Fruit fly (Drosophila melanogaster) whole organism, adult: Measurements from ENCODE around the gene CG42399.

Experiments
- CG11617 ChIP-seq: fragments of 200-800 bp; sonication (Bioruptor generic); optimal IDR thresholded peaks from 2 replicates; lab custom pipeline; 2017; ENCODE audit warnings: mild to moderate bottlenecking, missing biosample characterization, missing genetic modification reagents, missing genetic modification characterization
- CG12768 ChIP-seq: fragments of 200-800 bp; sonication (Bioruptor generic); optimal IDR thresholded peaks from 2 replicates; lab custom pipeline; 2017; ENCODE audit warnings: missing biosample characterization, missing genetic modification characterization, mild to moderate bottlenecking, moderate library complexity, missing genetic modification reagents
- Crg-1 ChIP-seq: fragments of 200-800 bp; sonication (Bioruptor generic); optimal IDR thresholded peaks from 2 replicates; lab custom pipeline; 2016; ENCODE audit warnings: missing biosample characterization, missing genetic modification characterization
- bab1 ChIP-seq: fragments of 200-800 bp; sonication (Bioruptor generic); optimal IDR thresholded peaks from 3 replicates; lab custom pipeline; 2019; ENCODE audit warnings: missing biosample characterization, mild to moderate bottlenecking, missing genetic modification characterization, moderate library complexity
- cic ChIP-seq: fragments of 200-800 bp; sonication (Bioruptor generic); optimal IDR thresholded peaks from 2 replicates; lab custom pipeline; 2017; ENCODE audit warnings: missing biosample characterization, mild to moderate bottlenecking, missing genetic modification characterization, moderate library complexity
- cnc ChIP-seq, 2 experiments: fragments of >200 bp; optimal IDR thresholded peaks; 2 replicates each; lab custom pipeline; 2017
- pad ChIP-seq: fragments of 200-800 bp; sonication (Bioruptor generic); optimal IDR thresholded peaks from 3 replicates; lab custom pipeline; 2017; ENCODE audit warnings: missing biosample characterization, missing genetic modification characterization, mild to moderate bottlenecking, moderate library complexity, missing genetic modification reagents
- toe ChIP-seq: fragments of 200-800 bp; sonication (Bioruptor generic); optimal IDR thresholded peaks from 2 replicates; lab custom pipeline; 2016; ENCODE audit warnings: missing biosample characterization, missing genetic modification characterization

- no peak for TF ChIP-seq bab1 (GFP tag; lab: Kevin White, UChicago)
- TF ChIP-seq cnc (optimal IDR thresholded peaks at IDR 0.05; lab: Kevin White, UChicago), result no peak
- no peak for TF ChIP-seq CG11617 (GFP tag; lab: Kevin White, UChicago)
- no peak for TF ChIP-seq cic (GFP tag; lab: Kevin White, UChicago)
- no peak for TF ChIP-seq pad
- no peak for TF ChIP-seq Crg-1 (GFP tag; lab: Kevin White, UChicago)
- no peak for TF ChIP-seq toe (GFP tag; lab: Kevin White, UChicago)
- no peak for TF ChIP-seq CG12768 (GFP tag; lab: Kevin White, UChicago)
Observed at dm6 chr2L:130691-131090, 22.4 kb downstream of the CG42399 start, which contains the start of gene CG3164.
